Worm (Caenorhabditis elegans) whole organism, early embryonic: ENCODE measurements around the gene vpat-1.

Experiments used
- ceh-13 ChIP-seq: fragments of 200-800 bp; sonication (Bioruptor generic); optimal IDR thresholded peaks from 2 replicates; lab custom pipeline; 2018; ENCODE audit warnings: mild to moderate bottlenecking, missing genetic modification characterization, missing compliant biosample characterization
- hmbx-1 ChIP-seq: sonication (generic microtip); optimal IDR thresholded peaks from 2 replicates; lab custom pipeline; 2016; ENCODE audit warnings: mild to moderate bottlenecking, missing genetic modification characterization, missing compliant biosample characterization
- hnd-1 ChIP-seq: sonication (generic microtip); optimal IDR thresholded peaks from 2 replicates; lab custom pipeline; 2016; ENCODE audit warnings: missing genetic modification characterization, missing compliant biosample characterization
- tra-4 ChIP-seq: sonication (generic microtip); optimal IDR thresholded peaks from 2 replicates; lab custom pipeline; 2017; ENCODE audit warnings: missing genetic modification characterization, missing compliant biosample characterization

- TF ChIP-seq tra-4 (tag; lab: Kevin White, UChicago) (no peak), hnd-1 (tag; lab: Kevin White, UChicago) (no peak), hmbx-1 (tag; lab: Kevin White, UChicago) (no peak), ceh-13 (GFP tag; lab: Kevin White, UChicago) (no peak)
Measured at ce11 chrX:1057821-1058377, 11.9 kb upstream of the vpat-1 start.
